Worm (Caenorhabditis elegans): ENCODE data around the gene rme-1.

DNA sequence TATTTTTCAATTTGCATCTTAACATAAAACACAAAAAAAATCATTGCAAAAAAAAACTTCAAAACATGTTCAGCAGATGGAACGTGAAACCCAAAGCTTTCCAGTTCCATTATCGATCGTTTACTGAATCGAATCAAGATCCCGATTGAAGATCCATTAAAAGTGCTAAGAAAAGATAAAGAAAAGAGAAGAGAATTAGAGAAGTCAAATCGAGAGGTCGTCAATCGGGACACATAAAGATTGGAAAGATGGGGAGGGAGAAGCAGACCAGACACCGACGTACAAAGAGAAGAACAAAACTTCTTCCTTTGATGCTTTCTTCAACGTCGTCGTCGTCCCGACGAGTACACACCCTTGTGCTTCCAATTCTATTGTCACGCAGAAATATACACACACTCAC, 24.2 kb downstream of the rme-1 start:
- TF ChIP-seq W03F9.2 (tag; optimal IDR thresholded peaks at IDR 0.05) (no peak), dao-5 (tag; optimal IDR thresholded peaks at IDR 0.05) (no peak), him-1 (tag; optimal IDR thresholded peaks at IDR 0.05) (peak; percentile 10)
